Worm (Caenorhabditis elegans): Measurements from ENCODE around the gene F14D7.1.

DNA sequence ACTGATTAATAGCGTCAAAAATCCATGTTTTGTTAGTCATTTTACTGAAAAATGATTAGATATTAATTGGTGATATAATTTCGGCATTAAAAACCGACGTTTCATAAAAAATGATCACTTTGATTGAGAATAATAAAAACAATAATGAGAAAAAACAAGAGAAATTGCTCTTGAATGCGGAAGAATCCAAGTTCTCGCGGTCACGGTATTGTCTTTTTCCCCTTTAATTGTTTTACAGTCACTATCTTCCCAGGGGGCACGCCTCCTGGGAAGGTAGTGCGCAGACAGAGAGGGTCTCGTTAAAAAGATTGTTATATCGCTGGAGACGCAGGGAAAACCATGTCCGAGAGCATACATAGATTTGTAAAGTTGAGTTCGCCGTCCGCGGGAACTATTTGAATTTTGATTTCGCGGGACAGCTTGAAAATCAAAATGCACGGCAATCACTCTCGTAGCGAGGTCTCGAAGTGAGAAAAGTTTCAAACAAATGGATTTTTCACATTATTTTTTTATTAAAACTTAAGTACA, 4.5 kb upstream of the F14D7.1 start, which contains the start of gene F14D7.2:
- TF ChIP-seq elt-3 (tag; optimal IDR thresholded peaks at IDR 0.05), result no peak
- TF ChIP-seq ama-1 (optimal IDR thresholded peaks at IDR 0.05), result no peak
- TF ChIP-seq ceh-16 (tag; optimal IDR thresholded peaks at IDR 0.05), result no peak
- no peak for TF ChIP-seq ztf-11 (tag; optimal IDR thresholded peaks at IDR 0.05)
- TF ChIP-seq unc-62 (GFP tag; optimal IDR thresholded peaks at IDR 0.05), result no peak
- TF ChIP-seq dmd-4 (tag; optimal IDR thresholded peaks at IDR 0.05), result no peak
- TF ChIP-seq elt-1 (tag; optimal IDR thresholded peaks at IDR 0.05), result no peak
- TF ChIP-seq fos-1 (tag; optimal IDR thresholded peaks at IDR 0.05), result no peak
- no peak for TF ChIP-seq ZK546.5 (tag; optimal IDR thresholded peaks at IDR 0.05)
- no peak for TF ChIP-seq aly-2 (tag; optimal IDR thresholded peaks at IDR 0.05)
- TF ChIP-seq nhr-11 (tag; optimal IDR thresholded peaks at IDR 0.05), result no peak
